Worm (Caenorhabditis elegans): ENCODE data around the gene C44H9.4.

DNA sequence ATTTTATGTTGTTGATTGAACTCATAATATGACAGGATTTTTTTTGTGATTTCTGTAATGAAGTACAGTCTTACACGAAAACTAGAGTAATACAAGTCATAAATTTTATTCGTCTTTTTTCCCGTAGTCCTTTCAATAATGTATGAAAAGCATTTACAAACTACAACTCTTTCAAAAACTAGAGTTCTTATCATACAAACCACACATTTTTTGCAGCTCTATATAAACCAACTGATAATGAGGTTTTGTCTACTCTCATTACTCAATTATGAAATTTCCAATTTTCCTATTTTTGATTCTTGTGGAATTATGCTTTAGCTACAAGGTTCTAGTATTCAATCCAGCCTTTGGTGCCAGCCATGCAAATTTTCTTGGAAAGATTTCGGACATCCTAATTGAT lies 10.7 kb upstream of the C44H9.4 start, which contains the start of gene ugt-16:
- TF ChIP-seq him-1 (tag; optimal IDR thresholded peaks at IDR 0.05): no peak
- TF ChIP-seq W03F9.2 (tag; optimal IDR thresholded peaks at IDR 0.05): no peak
